Fruit fly (Drosophila melanogaster) S2 (cell line): ENCODE data around the gene CG14820.

Experiments
- CG8478 ChIP-seq: fragments of >200 bp; optimal IDR thresholded peaks from 2 replicates; lab custom pipeline; 2018
- CTCF ChIP-seq, 2 experiments: fragments of >200 bp; optimal IDR thresholded peaks; 2 replicates each; lab custom pipeline; 2018

The CG14820 gene

dm6 chr3L:6932626-6933025 is at the start of gene CG14820:
Gene CG14820 (plus strand): TSS chr3L:6932926.
- TF ChIP-seq CTCF (optimal IDR thresholded peaks at IDR 0.05; lab: Kevin White, UChicago): no peak
- no peak for TF ChIP-seq CG8478 (lab: Kevin White, UChicago)

- TF ChIP-seq CG8478 (lab: Kevin White, UChicago): no peak
Measured at dm6 chr3L:6884869-6885494, 47.7 kb upstream of the CG14820 start.

- no peak for TF ChIP-seq CTCF (optimal IDR thresholded peaks at IDR 0.05; lab: Kevin White, UChicago)
- TF ChIP-seq CG8478 (lab: Kevin White, UChicago): no peak
Measured at dm6 chr3L:6885666-6886335, 46.9 kb upstream of the CG14820 start.

- no peak for TF ChIP-seq CTCF (optimal IDR thresholded peaks at IDR 0.05; lab: Kevin White, UChicago)
- TF ChIP-seq CG8478 (lab: Kevin White, UChicago): no peak
Measured at dm6 chr3L:6899286-6899685, 33.4 kb upstream of the CG14820 start.

- TF ChIP-seq CG8478 (lab: Kevin White, UChicago): no peak
- peak; percentile 94 to 99 for TF ChIP-seq CTCF (optimal IDR thresholded peaks at IDR 0.05; lab: Kevin White, UChicago)
Measured at dm6 chr3L:6903985-6904384, 28.7 kb upstream of the CG14820 start.

dm6 chr3L:6906758-6907157 is 26.0 kb upstream of the CG14820 start:
- TF ChIP-seq CTCF (optimal IDR thresholded peaks at IDR 0.05; lab: Kevin White, UChicago) (peak; percentile 89 to 94), CG8478 (lab: Kevin White, UChicago) (no peak)

- TF ChIP-seq CG8478 (lab: Kevin White, UChicago): no peak
- TF ChIP-seq CTCF (optimal IDR thresholded peaks at IDR 0.05; lab: Kevin White, UChicago): no peak
Measured at dm6 chr3L:6911219-6911618, 21.5 kb upstream of the CG14820 start.

- TF ChIP-seq CTCF (optimal IDR thresholded peaks at IDR 0.05; lab: Kevin White, UChicago) (no peak), CG8478 (lab: Kevin White, UChicago) (no peak)
Measured at dm6 chr3L:6913823-6914222, 18.9 kb upstream of the CG14820 start.

dm6 chr3L:6914776-6915175 is 17.9 kb upstream of the CG14820 start, which contains the start of gene Prat2:
Gene Prat2 (minus strand): TSS chr3L:6914876.
- TF ChIP-seq CG8478 (lab: Kevin White, UChicago) (no peak), CTCF (optimal IDR thresholded peaks at IDR 0.05; lab: Kevin White, UChicago) (no peak)

dm6 chr3L:6919213-6919612 is 13.5 kb upstream of the CG14820 start:
- TF ChIP-seq CG8478 (lab: Kevin White, UChicago) (no peak), CTCF (optimal IDR thresholded peaks at IDR 0.05; lab: Kevin White, UChicago) (no peak)

dm6 chr3L:6925843-6926242 is 6.9 kb upstream of the CG14820 start:
- no peak for TF ChIP-seq CG8478 (lab: Kevin White, UChicago)
- peak in 1 of 2 experiments; percentile 28 for TF ChIP-seq CTCF (optimal IDR thresholded peaks at IDR 0.05; lab: Kevin White, UChicago)

dm6 chr3L:6931850-6932249 is 876 bp upstream of the CG14820 start, which contains the start of gene CG45413:
Gene CG45413 (minus strand): TSS chr3L:6931950.
- TF ChIP-seq CTCF (optimal IDR thresholded peaks at IDR 0.05; lab: Kevin White, UChicago): no peak
- TF ChIP-seq CG8478 (lab: Kevin White, UChicago): no peak

dm6 chr3L:6934799-6935318 is 2.1 kb downstream of the CG14820 start:
- no peak for TF ChIP-seq CG8478 (lab: Kevin White, UChicago)
- TF ChIP-seq CTCF (optimal IDR thresholded peaks at IDR 0.05; lab: Kevin White, UChicago): no peak

- TF ChIP-seq CTCF (optimal IDR thresholded peaks at IDR 0.05; lab: Kevin White, UChicago) (peak in 1 of 2 experiments; percentile 31), CG8478 (lab: Kevin White, UChicago) (no peak)
Measured at dm6 chr3L:6942103-6942830, 9.5 kb downstream of the CG14820 start.

dm6 chr3L:6942831-6943114 is 10.0 kb downstream of the CG14820 start, which contains the start of gene tow:
Gene tow (plus strand): TSS chr3L:6942856.
- no peak for TF ChIP-seq CG8478 (lab: Kevin White, UChicago)
- no peak for TF ChIP-seq CTCF (optimal IDR thresholded peaks at IDR 0.05; lab: Kevin White, UChicago)
